Fruit fly (Drosophila melanogaster) whole organism, embryonic: ENCODE results near the gene CG17109.

Source experiments
- B-H2 ChIP-seq: fragments of 200-800 bp; sonication (Bioruptor generic); optimal IDR thresholded peaks from 2 replicates; lab custom pipeline; 2018; ENCODE audit warnings: missing biosample characterization, mild to moderate bottlenecking, missing genetic modification characterization
- CG10267 ChIP-seq: fragments of 200-800 bp; sonication (Bioruptor generic); optimal IDR thresholded peaks from 2 replicates; lab custom pipeline; 2018; ENCODE audit warnings: missing biosample characterization, mild to moderate bottlenecking, missing genetic modification characterization, moderate library complexity
- CG12391 ChIP-seq: fragments of 200-800 bp; sonication (Bioruptor generic); optimal IDR thresholded peaks from 3 replicates; lab custom pipeline; 2018; ENCODE audit warnings: missing biosample characterization, mild to moderate bottlenecking, missing genetic modification characterization, moderate library complexity
- CG13287 ChIP-seq: fragments of 200-800 bp; sonication (Bioruptor generic); IDR thresholded peaks from 2 replicates; pipeline ENCODE4 v1.3.6; 2022; ENCODE audit warnings: missing biosample characterization, missing genetic modification characterization; ENCODE audit not compliant: partially characterized antibody
- CG13624 ChIP-seq: fragments of 200-800 bp; sonication (Bioruptor generic); optimal IDR thresholded peaks from 2 replicates; lab custom pipeline; 2016; ENCODE audit warnings: missing biosample characterization, missing genetic modification characterization
- CG13775 ChIP-seq: fragments of 200-800 bp; sonication (Bioruptor generic); optimal IDR thresholded peaks from 3 replicates; lab custom pipeline; 2017; ENCODE audit warnings: missing biosample characterization, mild to moderate bottlenecking, missing genetic modification characterization
- CG13894 ChIP-seq: fragments of 200-800 bp; sonication (Bioruptor generic); optimal IDR thresholded peaks from 3 replicates; lab custom pipeline; 2018; ENCODE audit warnings: missing biosample characterization, mild to moderate bottlenecking, missing genetic modification characterization, moderate library complexity
- CG14860 ChIP-seq: fragments of 200-800 bp; sonication (Bioruptor generic); IDR thresholded peaks from 3 replicates; pipeline ENCODE4 v1.3.6; 2022; ENCODE audit warnings: missing biosample characterization, missing genetic modification characterization; ENCODE audit not compliant: partially characterized antibody
- CG16863 ChIP-seq: fragments of 200-800 bp; sonication (Bioruptor generic); optimal IDR thresholded peaks from 3 replicates; lab custom pipeline; 2016; ENCODE audit warnings: missing biosample characterization, missing genetic modification characterization
- CG18619 ChIP-seq: fragments of 200-800 bp; sonication (Bioruptor generic); optimal IDR thresholded peaks from 3 replicates; lab custom pipeline; 2017; ENCODE audit warnings: missing biosample characterization, mild to moderate bottlenecking, missing genetic modification characterization
- CG2202 ChIP-seq: fragments of 200-800 bp; sonication (Bioruptor generic); optimal IDR thresholded peaks from 2 replicates; lab custom pipeline; 2018; ENCODE audit warnings: missing biosample characterization, mild to moderate bottlenecking, missing genetic modification characterization
- CG30403 ChIP-seq: fragments of 200-800 bp; sonication (Bioruptor generic); optimal IDR thresholded peaks from 3 replicates; lab custom pipeline; 2016; ENCODE audit warnings: missing biosample characterization, missing genetic modification characterization
- CG31224 ChIP-seq: fragments of 200-800 bp; sonication (Bioruptor generic); IDR thresholded peaks from 2 replicates; pipeline ENCODE4 v1.3.6; 2022; ENCODE audit warnings: missing biosample characterization, missing genetic modification characterization
- CG32532 ChIP-seq: fragments of 200-800 bp; sonication (Bioruptor generic); IDR thresholded peaks from 2 replicates; pipeline ENCODE4 v1.3.6; 2022; ENCODE audit warnings: missing biosample characterization, missing genetic modification characterization
- CG3281 ChIP-seq: fragments of 200-800 bp; sonication (Bioruptor generic); optimal IDR thresholded peaks from 3 replicates; lab custom pipeline; 2017; ENCODE audit warnings: missing biosample characterization, mild to moderate bottlenecking, missing genetic modification characterization
- CG34422 ChIP-seq: fragments of 200-800 bp; sonication (Bioruptor generic); IDR thresholded peaks from 3 replicates; pipeline ENCODE4 v1.3.6; 2022; ENCODE audit warnings: missing biosample characterization, missing genetic modification characterization
- CG6254 ChIP-seq: fragments of 200-800 bp; sonication (Bioruptor generic); optimal IDR thresholded peaks from 3 replicates; lab custom pipeline; 2017; ENCODE audit warnings: mild to moderate bottlenecking, missing biosample characterization, missing genetic modification reagents, missing genetic modification characterization
- CG7357 ChIP-seq: fragments of 200-800 bp; sonication (Bioruptor generic); IDR thresholded peaks from 3 replicates; pipeline ENCODE4 v1.3.6; 2022; ENCODE audit warnings: missing biosample characterization, missing genetic modification characterization
- CG8765 ChIP-seq: fragments of 200-800 bp; sonication (Bioruptor generic); IDR thresholded peaks from 2 replicates; pipeline ENCODE4 v1.3.6; 2022; ENCODE audit warnings: missing biosample characterization, missing genetic modification characterization
- CG8944 ChIP-seq: fragments of 200-800 bp; sonication (Bioruptor generic); optimal IDR thresholded peaks from 3 replicates; lab custom pipeline; 2016; ENCODE audit warnings: missing biosample characterization, missing genetic modification characterization
- CHES-1-like ChIP-seq: fragments of 200-800 bp; sonication (Bioruptor generic); optimal IDR thresholded peaks from 2 replicates; lab custom pipeline; 2016; ENCODE audit warnings: missing biosample characterization, missing genetic modification characterization
- ERR ChIP-seq: fragments of 200-800 bp; sonication (Bioruptor generic); optimal IDR thresholded peaks from 2 replicates; lab custom pipeline; 2016; ENCODE audit warnings: missing biosample characterization, missing genetic modification characterization
- Fer1 ChIP-seq: fragments of 200-800 bp; sonication (Bioruptor generic); optimal IDR thresholded peaks from 2 replicates; lab custom pipeline; 2017; ENCODE audit warnings: missing biosample characterization, mild to moderate bottlenecking, missing genetic modification characterization
- H15 ChIP-seq: fragments of 200-800 bp; sonication (Bioruptor generic); IDR thresholded peaks from 3 replicates; pipeline ENCODE4 v1.3.6; 2022; ENCODE audit warnings: missing biosample characterization, missing genetic modification characterization
- HLH3B ChIP-seq: fragments of 200-800 bp; sonication (Bioruptor generic); IDR thresholded peaks from 2 replicates; pipeline ENCODE4 v1.3.6; 2022; ENCODE audit warnings: missing biosample characterization, missing genetic modification characterization
- Jarid2 ChIP-seq: fragments of 200-800 bp; sonication (Bioruptor generic); optimal IDR thresholded peaks from 3 replicates; lab custom pipeline; 2017; ENCODE audit warnings: mild to moderate bottlenecking, missing biosample characterization, missing genetic modification reagents, missing genetic modification characterization
- Oaz ChIP-seq: fragments of 200-800 bp; sonication (Bioruptor generic); IDR thresholded peaks from 2 replicates; pipeline ENCODE4 v1.3.6; 2022; ENCODE audit warnings: missing biosample characterization, missing genetic modification characterization
- Sin3A ChIP-seq: fragments of >200 bp; optimal IDR thresholded peaks from 2 replicates; lab custom pipeline; 2018
- YL-1 ChIP-seq: fragments of 200-800 bp; sonication (Bioruptor generic); optimal IDR thresholded peaks from 3 replicates; lab custom pipeline; 2017; ENCODE audit warnings: missing biosample characterization, mild to moderate bottlenecking, missing genetic modification characterization
- ash1 ChIP-seq: fragments of 200-800 bp; sonication (Bioruptor generic); optimal IDR thresholded peaks from 2 replicates; lab custom pipeline; 2018; ENCODE audit warnings: missing biosample characterization, mild to moderate bottlenecking, missing genetic modification characterization
- bcd ChIP-seq: fragments of 200-800 bp; sonication (Bioruptor generic); optimal IDR thresholded peaks from 2 replicates; lab custom pipeline; 2017; ENCODE audit warnings: missing biosample characterization, mild to moderate bottlenecking, missing genetic modification characterization
- cad ChIP-seq: fragments of >200 bp; optimal IDR thresholded peaks from 2 replicates; lab custom pipeline; 2017; ENCODE audit warnings: missing biosample characterization, missing genetic modification characterization
- chif ChIP-seq, 2 experiments: fragments of 200-800 bp; sonication (Bioruptor generic); optimal IDR thresholded peaks; 3 replicates each; lab custom pipeline; 2016; ENCODE audit warnings: missing biosample characterization in 2 of 2, missing genetic modification characterization in 2 of 2
- chn ChIP-seq: fragments of 200-800 bp; sonication (Bioruptor generic); optimal IDR thresholded peaks from 2 replicates; lab custom pipeline; 2016; ENCODE audit warnings: missing biosample characterization, missing genetic modification characterization
- disco-r ChIP-seq: fragments of 200-800 bp; sonication (Bioruptor generic); optimal IDR thresholded peaks from 2 replicates; lab custom pipeline; 2016; ENCODE audit warnings: missing biosample characterization, missing genetic modification characterization
- dmrt11E ChIP-seq: fragments of 200-800 bp; sonication (Bioruptor generic); optimal IDR thresholded peaks from 3 replicates; lab custom pipeline; 2018; ENCODE audit warnings: missing biosample characterization, mild to moderate bottlenecking, missing genetic modification characterization, moderate library complexity
- dmrt99B ChIP-seq: fragments of 200-800 bp; sonication (Bioruptor generic); optimal IDR thresholded peaks from 2 replicates; lab custom pipeline; 2018; ENCODE audit warnings: missing biosample characterization, mild to moderate bottlenecking, missing genetic modification characterization, moderate library complexity
- gcm2 ChIP-seq: fragments of 200-800 bp; sonication (Bioruptor generic); optimal IDR thresholded peaks from 2 replicates; lab custom pipeline; 2016; ENCODE audit warnings: missing biosample characterization, missing genetic modification characterization
- jing ChIP-seq: fragments of 200-800 bp; sonication (Bioruptor generic); optimal IDR thresholded peaks from 2 replicates; lab custom pipeline; 2018; ENCODE audit warnings: missing biosample characterization, mild to moderate bottlenecking, missing genetic modification characterization
- lola ChIP-seq, 3 experiments: fragments of >200 bp in 2 of 3; fragments of 200-800 bp in 1 of 3; sonication (Bioruptor generic) in 1 of 3; optimal IDR thresholded peaks; 2 replicates each; lab custom pipeline; 2017 to 2019; ENCODE audit warnings: missing biosample characterization in 3 of 3, missing genetic modification characterization in 3 of 3, mild to moderate bottlenecking in 1 of 3, moderate library complexity in 1 of 3
- mld ChIP-seq: fragments of 200-800 bp; sonication (Bioruptor generic); IDR thresholded peaks from 3 replicates; pipeline ENCODE4 v1.3.6; 2022; ENCODE audit warnings: missing biosample characterization, missing genetic modification characterization; ENCODE audit not compliant: partially characterized antibody
- onecut ChIP-seq: fragments of 200-800 bp; sonication (Bioruptor generic); IDR thresholded peaks from 2 replicates; pipeline ENCODE4 v1.3.6; 2022; ENCODE audit warnings: missing biosample characterization, missing genetic modification characterization
- pan ChIP-seq, 4 experiments: fragments of >200 bp in 3 of 4; fragments of 200-800 bp in 1 of 4; sonication (Bioruptor generic) in 1 of 4; optimal IDR thresholded peaks in 3 of 4; IDR thresholded peaks in 1 of 4; 2 replicates each; pipeline versions ENCODE4 v1.3.6 to Lab custom; 2017 to 2022; ENCODE audit warnings: missing biosample characterization in 2 of 4, missing genetic modification characterization in 2 of 4, mixed read lengths in 1 of 4
- pum ChIP-seq: fragments of 200-800 bp; sonication (Bioruptor generic); optimal IDR thresholded peaks from 2 replicates; lab custom pipeline; 2016; ENCODE audit warnings: missing biosample characterization, missing genetic modification characterization
- pzg ChIP-seq: fragments of 200-800 bp; sonication (Bioruptor generic); optimal IDR thresholded peaks from 3 replicates; lab custom pipeline; 2018; ENCODE audit warnings: missing biosample characterization, mild to moderate bottlenecking, missing genetic modification characterization, moderate library complexity
- ranshi ChIP-seq: fragments of 200-800 bp; sonication (Bioruptor generic); IDR thresholded peaks from 2 replicates; pipeline ENCODE4 v1.3.6; 2022; ENCODE audit warnings: missing biosample characterization, missing genetic modification characterization
- sc ChIP-seq, 3 experiments: fragments of >200 bp in 2 of 3; fragments of 200-800 bp in 1 of 3; sonication (Bioruptor generic) in 1 of 3; optimal IDR thresholded peaks; 2 replicates in 2 of 3; 3 replicates in 1 of 3; lab custom pipeline; 2017; ENCODE audit warnings: mild to moderate bottlenecking in 1 of 3, missing biosample characterization in 1 of 3, missing genetic modification characterization in 1 of 3, missing genetic modification reagents in 1 of 3
- sqz ChIP-seq: fragments of 200-800 bp; sonication (Bioruptor generic); optimal IDR thresholded peaks from 3 replicates; lab custom pipeline; 2018; ENCODE audit warnings: missing biosample characterization, mild to moderate bottlenecking, missing genetic modification characterization
- tx ChIP-seq: fragments of 200-800 bp; sonication (Bioruptor generic); optimal IDR thresholded peaks from 2 replicates; lab custom pipeline; 2016; ENCODE audit warnings: missing biosample characterization, missing genetic modification characterization
- zen ChIP-seq: fragments of 200-800 bp; sonication (Bioruptor generic); optimal IDR thresholded peaks from 3 replicates; lab custom pipeline; 2018; ENCODE audit warnings: missing biosample characterization, mild to moderate bottlenecking, missing genetic modification characterization, moderate library complexity

CG17109 gene

dm6 chr3R:23061209-23061608 is 34.3 kb upstream of the CG17109 start, which contains the start of the genes sav and Ublcp1 (continued):
- TF ChIP-seq pan (optimal IDR thresholded peaks at IDR 0.05; lab: Kevin White, UChicago) (no peak), pan (GFP tag; optimal IDR thresholded peaks at IDR 0.05 in 1 of 2, IDR thresholded peaks at IDR 0.05 in 1 of 2) (no peak), dmrt11E (tag; lab: Kevin White, UChicago) (peak; percentile 32), mld (GFP tag; lab: Robert Waterston, UW) (peak; percentile 80), chif (GFP tag; optimal IDR thresholded peaks at IDR 0.05; lab: Kevin White, UChicago) (no peak), CG13894 (no peak), CG32532 (GFP tag; lab: Robert Waterston, UW) (0 out of 2 replicates have a peak, but pooled peaks have one; percentile 14), CG16863 (no peak), CG13287 (GFP tag; lab: Robert Waterston, UW) (peak; percentile 97), CHES-1-like (GFP tag; lab: Kevin White, UChicago) (no peak), HLH3B (GFP tag; lab: Robert Waterston, UW) (no peak), CG8944 (GFP tag; lab: Kevin White, UChicago) (no peak), CG14860 (peak; percentile 84), sqz (GFP tag; lab: Kevin White, UChicago) (no peak), ash1 (GFP tag; lab: Kevin White, UChicago) (no peak), pum (GFP tag; lab: Kevin White, UChicago) (no peak), CG2202 (tag; lab: Kevin White, UChicago) (no peak), CG18619 (GFP tag; lab: Kevin White, UChicago) (no peak), onecut (GFP tag; lab: Robert Waterston, UW) (0 out of 2 replicates have a peak, but pooled peaks have one; percentile 3), cad (GFP tag; lab: Kevin White, UChicago) (no peak), chn (GFP tag; lab: Kevin White, UChicago) (peak; percentile 6), B-H2 (GFP tag; lab: Kevin White, UChicago) (no peak), Sin3A (lab: Kevin White, UChicago) (peak; percentile 1), ERR (GFP tag; lab: Kevin White, UChicago) (no peak), H15 (GFP tag; lab: Robert Waterston, UW) (no peak), Fer1 (GFP tag; lab: Kevin White, UChicago) (peak; percentile 41), CG13775 (peak; percentile 40), ranshi (GFP tag; lab: Robert Waterston, UW) (no peak), disco-r (GFP tag; lab: Kevin White, UChicago) (no peak), Jarid2 (GFP tag; lab: Kevin White, UChicago) (no peak), pzg (GFP tag; lab: Kevin White, UChicago) (peak; percentile 33), CG3281 (GFP tag; lab: Kevin White, UChicago) (peak; percentile 19), CG13624 (GFP tag; lab: Kevin White, UChicago) (no peak), bcd (GFP tag; lab: Kevin White, UChicago) (no peak), lola (GFP tag; optimal IDR thresholded peaks at IDR 0.05; lab: Kevin White, UChicago) (no peak), YL-1 (GFP tag; lab: Kevin White, UChicago) (peak; percentile 88), CG30403 (peak; percentile 5), gcm2 (no peak), dmrt99B (tag; lab: Kevin White, UChicago) (no peak), jing (GFP tag; lab: Kevin White, UChicago) (no peak), CG12391 (tag; lab: Kevin White, UChicago) (peak; percentile 65), CG7357 (GFP tag; lab: Robert Waterston, UW) (no peak), CG8765 (GFP tag; lab: Robert Waterston, UW) (no peak), CG31224 (GFP tag; lab: Robert Waterston, UW) (no peak), zen (peak; percentile 44), Oaz (no peak), CG34422 (GFP tag; lab: Robert Waterston, UW) (no peak; the same call in 2 of the 3 replicates), tx (no peak), sc (optimal IDR thresholded peaks at IDR 0.05; lab: Kevin White, UChicago) (no peak), sc (GFP tag; optimal IDR thresholded peaks at IDR 0.05; lab: Kevin White, UChicago) (no peak), CG10267 (tag; lab: Kevin White, UChicago) (peak; percentile 64), CG6254 (GFP tag; lab: Kevin White, UChicago) (peak; percentile 20)
